Worm (Caenorhabditis elegans): Measurements from ENCODE around the gene Y43C5B.2.

DNA sequence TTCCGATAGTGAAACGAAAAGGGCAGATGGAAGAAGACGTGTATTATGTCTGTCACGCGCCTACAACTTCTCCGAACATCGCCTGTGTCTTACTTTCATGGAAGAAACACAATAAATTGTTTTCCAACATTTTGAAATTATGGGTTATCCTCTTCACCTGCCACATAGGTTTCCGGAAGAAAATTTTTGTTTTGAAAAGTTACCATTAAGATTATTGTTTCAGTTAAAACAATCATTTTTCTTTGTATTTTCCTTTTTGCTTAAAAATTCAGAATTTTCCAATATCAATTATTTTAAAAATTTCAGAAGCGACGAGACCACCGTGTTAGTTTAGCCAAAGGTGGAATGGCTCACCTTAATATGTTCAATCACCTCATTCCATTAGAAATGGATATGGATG lies 22.5 kb upstream of the Y43C5B.2 start, which contains the start of gene mask-1:
- TF ChIP-seq hmbx-1 (tag; optimal IDR thresholded peaks at IDR 0.05) (no peak), tra-4 (tag; optimal IDR thresholded peaks at IDR 0.05) (no peak), tbx-37 (GFP tag; conservative IDR thresholded peaks at IDR 0.05) (no peak), B0310.2 (tag; optimal IDR thresholded peaks at IDR 0.05) (no peak), F13C5.2 (tag; optimal IDR thresholded peaks at IDR 0.05) (no peak), ama-1 (optimal IDR thresholded peaks at IDR 0.05) (no peak), flt-1 (GFP tag; IDR thresholded peaks at IDR 0.05) (no peak), ets-7 (tag; optimal IDR thresholded peaks at IDR 0.05) (no peak), scrt-1 (GFP tag; IDR thresholded peaks at IDR 0.05) (no peak), tbx-11 (GFP tag; IDR thresholded peaks at IDR 0.05) (no peak), aly-1 (tag; optimal IDR thresholded peaks at IDR 0.05) (no peak)
